Worm (Caenorhabditis elegans): Measurements from ENCODE around the gene str-227.

DNA sequence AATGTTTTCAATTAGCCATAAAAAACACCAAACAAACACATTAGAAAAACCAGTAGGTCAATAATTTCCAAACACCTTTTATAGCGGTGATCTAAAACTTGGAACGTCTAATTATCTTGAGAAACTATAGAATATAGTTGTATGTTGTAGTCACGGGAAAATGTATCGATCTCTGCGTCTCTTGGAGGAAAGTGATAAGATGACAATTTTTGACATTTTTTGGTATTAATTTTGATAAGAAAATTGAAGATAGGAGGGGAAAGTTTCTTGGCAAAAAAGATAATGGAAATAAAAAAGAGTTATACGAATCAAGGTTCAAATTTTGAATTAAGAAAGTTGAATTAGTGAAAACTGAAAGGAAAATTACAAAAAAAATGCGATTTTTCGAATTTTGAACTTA lies 12.2 kb upstream of the str-227 start:
- TF ChIP-seq lin-39 (tag; optimal IDR thresholded peaks at IDR 0.05), result no peak
- TF ChIP-seq zag-1 (tag; optimal IDR thresholded peaks at IDR 0.05), result no peak
- TF ChIP-seq pha-4 (tag; optimal IDR thresholded peaks at IDR 0.05), result no peak
- TF ChIP-seq pqm-1 (tag; optimal IDR thresholded peaks at IDR 0.05), result peak; percentile 97
- no peak for TF ChIP-seq fos-1 (tag; optimal IDR thresholded peaks at IDR 0.05)
- TF ChIP-seq nhr-25 (tag; optimal IDR thresholded peaks at IDR 0.05), result no peak
- no peak for TF ChIP-seq sea-2 (GFP tag; optimal IDR thresholded peaks at IDR 0.05)
- no peak for TF ChIP-seq nhr-237 (tag; optimal IDR thresholded peaks at IDR 0.05)
- TF ChIP-seq aly-2 (tag; optimal IDR thresholded peaks at IDR 0.05), result no peak

Measured in whole organism, L3 larva.